Fruit fly (Drosophila melanogaster): Measurements from ENCODE around the gene ema.

Gene ema

DNA sequence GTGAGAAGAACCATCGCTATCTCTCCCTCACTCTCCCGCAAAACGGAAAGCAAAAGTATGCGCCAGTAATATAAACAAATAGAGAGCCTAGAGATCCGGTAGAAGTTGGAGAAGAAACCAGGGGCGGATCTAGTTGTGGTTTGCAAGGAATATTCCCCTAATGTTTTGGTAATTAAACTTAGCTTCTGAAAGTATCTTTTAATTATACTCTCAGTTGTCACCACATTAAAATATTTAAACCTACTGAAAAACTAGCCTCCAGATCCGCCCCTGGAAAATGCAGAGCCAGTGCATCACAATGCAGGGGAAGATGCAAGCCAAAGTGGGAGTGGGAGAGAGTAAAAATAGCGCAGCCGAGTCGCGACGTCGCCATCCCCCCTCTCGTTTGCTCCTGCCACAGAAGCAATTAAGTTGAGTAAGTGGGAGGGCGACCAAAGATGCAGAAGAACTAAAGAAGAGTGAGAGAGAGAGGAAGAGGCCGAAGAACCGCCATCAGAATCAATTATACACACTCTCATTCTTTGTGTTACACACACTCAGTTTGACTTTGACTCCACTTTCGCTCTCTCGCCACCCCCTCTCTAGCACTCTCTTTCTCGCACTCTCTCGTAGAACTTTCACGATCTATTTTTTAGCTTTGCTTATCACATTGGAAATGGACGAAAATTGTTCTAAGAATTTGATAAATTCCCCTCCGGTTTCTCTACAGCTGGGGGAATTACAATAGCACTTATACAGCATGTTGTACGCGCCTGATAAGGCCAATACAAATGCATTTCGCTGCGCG lies 7.9 kb upstream of the ema start (continued):
- peak; percentile 98 for TF ChIP-seq fd96Cb (tag; optimal IDR thresholded peaks at IDR 0.05)
- peak; percentile 81 for TF ChIP-seq CG11560 (tag; IDR thresholded peaks at IDR 0.05)
- TF ChIP-seq z (GFP tag; IDR thresholded peaks at IDR 0.05) = peak; percentile 90
- peak; percentile 93 for TF ChIP-seq CG6689 (GFP tag; IDR thresholded peaks at IDR 0.05)
- peak; percentile 67 for TF ChIP-seq HLH4C (GFP tag; IDR thresholded peaks at IDR 0.05; ENCODE audit: partially characterized antibody)
- peak; percentile 75 for TF ChIP-seq bowl (GFP tag; IDR thresholded peaks at IDR 0.05)
- peak; percentile 96 for TF ChIP-seq CG7839 (tag; optimal IDR thresholded peaks at IDR 0.05)
- peak; percentile 87 for TF ChIP-seq CG14050 (GFP tag; IDR thresholded peaks at IDR 0.05)
- TF ChIP-seq CG3407 (GFP tag; optimal IDR thresholded peaks at IDR 0.05) = peak; percentile 92
- TF ChIP-seq CG14860 (GFP tag; IDR thresholded peaks at IDR 0.05; ENCODE audit: partially characterized antibody) = peak; percentile 64
- peak; percentile 71 for TF ChIP-seq Kr (GFP tag; optimal IDR thresholded peaks at IDR 0.05)
- peak; percentile 97 for TF ChIP-seq nerfin-1 (tag; optimal IDR thresholded peaks at IDR 0.05)
- TF ChIP-seq Gsc (GFP tag; IDR thresholded peaks at IDR 0.05) = peak; percentile 97; the same call in 1 of the 2 replicates
- peak; percentile 85 for TF ChIP-seq so (GFP tag; IDR thresholded peaks at IDR 0.05)
- TF ChIP-seq CG32532 (GFP tag; IDR thresholded peaks at IDR 0.05) = peak; percentile 90
- peak; percentile 93 for TF ChIP-seq CG8765 (GFP tag; IDR thresholded peaks at IDR 0.05)
- no peak for TF ChIP-seq tll (GFP tag; optimal IDR thresholded peaks at IDR 0.05)
- TF ChIP-seq CG10959 (GFP tag; IDR thresholded peaks at IDR 0.05) = peak; percentile 98
- TF ChIP-seq ftz-f1 (GFP tag; optimal IDR thresholded peaks at IDR 0.05) = no peak
- TF ChIP-seq CG10979 (tag; optimal IDR thresholded peaks at IDR 0.05) = peak; percentile 97
- peak; percentile 71 for TF ChIP-seq YL-1 (GFP tag; optimal IDR thresholded peaks at IDR 0.05)
- peak; percentile 59 for TF ChIP-seq stwl (tag; optimal IDR thresholded peaks at IDR 0.05)
- TF ChIP-seq Jarid2 (GFP tag; optimal IDR thresholded peaks at IDR 0.05) = peak; percentile 70
- peak; percentile 49 for TF ChIP-seq CG6683 (GFP tag; optimal IDR thresholded peaks at IDR 0.05)
- TF ChIP-seq sc (optimal IDR thresholded peaks at IDR 0.05) = no peak
- peak; percentile 87 for TF ChIP-seq sc (GFP tag; optimal IDR thresholded peaks at IDR 0.05)
- TF ChIP-seq dpn (GFP tag; optimal IDR thresholded peaks at IDR 0.05) = peak; percentile 92 to 95
- TF ChIP-seq Hmx (GFP tag; optimal IDR thresholded peaks at IDR 0.05) = peak; percentile 34
- TF ChIP-seq CG17385 (GFP tag; optimal IDR thresholded peaks at IDR 0.05) = peak; percentile 83
- TF ChIP-seq CG6175 (GFP tag; IDR thresholded peaks at IDR 0.05) = peak; percentile 68; the same call in 2 of the 3 replicates
- TF ChIP-seq CG10431 (GFP tag; optimal IDR thresholded peaks at IDR 0.05) = peak; percentile 95
- peak; percentile 93 for TF ChIP-seq CG30403 (GFP tag; optimal IDR thresholded peaks at IDR 0.05)
- peak; percentile 88 for TF ChIP-seq Max (GFP tag; optimal IDR thresholded peaks at IDR 0.05)
- peak; percentile 82 for TF ChIP-seq CG8281 (tag; optimal IDR thresholded peaks at IDR 0.05)
- TF ChIP-seq CG10654 (GFP tag; optimal IDR thresholded peaks at IDR 0.05) = peak; percentile 93
- peak; percentile 58 for TF ChIP-seq B-H2 (GFP tag; optimal IDR thresholded peaks at IDR 0.05)
- TF ChIP-seq CG15696 (tag; optimal IDR thresholded peaks at IDR 0.05) = peak; percentile 97
- TF ChIP-seq Sry-β (GFP tag; optimal IDR thresholded peaks at IDR 0.05) = peak; percentile 60
- TF ChIP-seq ara (GFP tag; IDR thresholded peaks at IDR 0.05) = peak; percentile 99
- peak; percentile 86 for TF ChIP-seq CG11723 (GFP tag; optimal IDR thresholded peaks at IDR 0.05)
- peak; percentile 94 for TF ChIP-seq Chrac-16 (GFP tag; optimal IDR thresholded peaks at IDR 0.05)
- TF ChIP-seq kni (GFP tag; optimal IDR thresholded peaks at IDR 0.05) = peak; percentile 93
- peak; percentile 98 for TF ChIP-seq ci (GFP tag; IDR thresholded peaks at IDR 0.05)
- TF ChIP-seq Dfd (GFP tag; optimal IDR thresholded peaks at IDR 0.05) = no peak
- peak; percentile 94 for TF ChIP-seq ind (GFP tag; optimal IDR thresholded peaks at IDR 0.05)
- TF ChIP-seq CG43689 (GFP tag; IDR thresholded peaks at IDR 0.05) = peak; percentile 83
- peak; percentile 84 for TF ChIP-seq CG17612 (GFP tag; IDR thresholded peaks at IDR 0.05)
- peak; percentile 94 for TF ChIP-seq Ptx1 (GFP tag; IDR thresholded peaks at IDR 0.05)
- peak; percentile 80 for TF ChIP-seq da (GFP tag; optimal IDR thresholded peaks at IDR 0.05)
